Fruit fly (Drosophila melanogaster): ENCODE data around the gene ppan.

The ppan gene

dm6 chr3R:21111046-21111480 is 5.0 kb upstream of the ppan start, which contains the start of gene Rab11 (continued):
- TF ChIP-seq CG4328 (GFP tag; optimal IDR thresholded peaks at IDR 0.05) (peak; percentile 55), CG5180 (GFP tag; optimal IDR thresholded peaks at IDR 0.05) (no peak), sisA (GFP tag; IDR thresholded peaks at IDR 0.05) (peak; percentile 34; the same call in 1 of the 2 replicates), HHEX (GFP tag; optimal IDR thresholded peaks at IDR 0.05) (no peak), inv (GFP tag; IDR thresholded peaks at IDR 0.05; ENCODE audit: partially characterized antibody) (peak; percentile 89), aop (GFP tag; IDR thresholded peaks at IDR 0.05) (no peak), Ets65A (GFP tag) (peak; percentile 8), chif (GFP tag; optimal IDR thresholded peaks at IDR 0.05) (peak in 1 of 2 experiments; percentile 41), bcd (GFP tag; optimal IDR thresholded peaks at IDR 0.05) (peak; percentile 30), cato (GFP tag; optimal IDR thresholded peaks at IDR 0.05; ENCODE audit: borderline replicate concordance) (no peak), CoRest (tag; optimal IDR thresholded peaks at IDR 0.05) (peak; percentile 77), ewg (GFP tag; optimal IDR thresholded peaks at IDR 0.05) (peak; percentile 16), eyg (GFP tag; optimal IDR thresholded peaks at IDR 0.05) (no peak), Hr39 (optimal IDR thresholded peaks at IDR 0.05) (no peak), gcm (GFP tag; optimal IDR thresholded peaks at IDR 0.05) (peak; percentile 14), Xbp1 (GFP tag; optimal IDR thresholded peaks at IDR 0.05) (peak; percentile 71), Dref (GFP tag; IDR thresholded peaks at IDR 0.05) (peak; percentile 67), Rfx (GFP tag; IDR thresholded peaks at IDR 0.05) (peak; percentile 49), CG4820 (GFP tag; optimal IDR thresholded peaks at IDR 0.05) (peak; percentile 80), CG15479 (GFP tag; optimal IDR thresholded peaks at IDR 0.05) (no peak), Xrp1 (GFP tag; IDR thresholded peaks at IDR 0.05) (peak; percentile 44; the same call in 1 of the 2 replicates), CG14965 (GFP tag; optimal IDR thresholded peaks at IDR 0.05; ENCODE audit: borderline replicate concordance) (no peak), ara (GFP tag; IDR thresholded peaks at IDR 0.05) (no peak), slou (GFP tag; optimal IDR thresholded peaks at IDR 0.05) (no peak), CG6689 (GFP tag; IDR thresholded peaks at IDR 0.05) (peak; percentile 20; the same call in 1 of the 2 replicates), fu2 (GFP tag; optimal IDR thresholded peaks at IDR 0.05) (peak; percentile 20), jing (GFP tag; optimal IDR thresholded peaks at IDR 0.05) (no peak), PHDP (tag; optimal IDR thresholded peaks at IDR 0.05) (peak; percentile 34), CG8388 (GFP tag; optimal IDR thresholded peaks at IDR 0.05) (peak; percentile 21), Sox100B (GFP tag; optimal IDR thresholded peaks at IDR 0.05) (peak; percentile 32), CG18476 (GFP tag; optimal IDR thresholded peaks at IDR 0.05) (peak; percentile 42), crc (GFP tag; optimal IDR thresholded peaks at IDR 0.05) (no peak), Hmx (GFP tag; optimal IDR thresholded peaks at IDR 0.05) (peak; percentile 14), wor (GFP tag; IDR thresholded peaks at IDR 0.05) (no peak), CG13624 (GFP tag; optimal IDR thresholded peaks at IDR 0.05) (peak; percentile 35), jigr1 (GFP tag; IDR thresholded peaks at IDR 0.05) (peak; percentile 5; the same call in 1 of the 3 replicates), dysf (GFP tag; IDR thresholded peaks at IDR 0.05) (peak; percentile 43; the same call in 2 of the 3 replicates), kay (GFP tag; optimal IDR thresholded peaks at IDR 0.05) (peak; percentile 66), Mrtf (GFP tag; IDR thresholded peaks at IDR 0.05) (no peak), CG17385 (GFP tag; optimal IDR thresholded peaks at IDR 0.05) (no peak), Ssrp (tag; optimal IDR thresholded peaks at IDR 0.05) (peak; percentile 12), CG14014 (GFP tag; IDR thresholded peaks at IDR 0.05) (0 out of 2 replicates have a peak, but pooled peaks have one; percentile 34), CG14667 (GFP tag; IDR thresholded peaks at IDR 0.05) (no peak), vfl (GFP tag; optimal IDR thresholded peaks at IDR 0.05) (no peak), usp (GFP tag; optimal IDR thresholded peaks at IDR 0.05) (no peak), mam (GFP tag; optimal IDR thresholded peaks at IDR 0.05) (peak; percentile 35), bsh (GFP tag; optimal IDR thresholded peaks at IDR 0.05) (peak in 1 of 2 experiments; percentile 4), CG10462 (GFP tag; optimal IDR thresholded peaks at IDR 0.05) (peak; percentile 2), nau (GFP tag; optimal IDR thresholded peaks at IDR 0.05) (no peak), nerfin-2 (GFP tag; IDR thresholded peaks at IDR 0.05; ENCODE audit: partially characterized antibody) (peak; percentile 79), disco-r (GFP tag; optimal IDR thresholded peaks at IDR 0.05) (no peak)
